Worm (Caenorhabditis elegans) whole organism, L3 larva: ENCODE data around the gene R04D3.3.

ENCODE experiments used
- R02D3.7 ChIP-seq: fragments of 150-350 bp; optimal IDR thresholded peaks from 2 replicates; lab custom pipeline; 2014; ENCODE audit warnings: missing biosample characterization, missing genetic modification characterization
- ZK546.5 ChIP-seq: sonication (generic microtip); optimal IDR thresholded peaks from 2 replicates; lab custom pipeline; 2017; ENCODE audit warnings: missing biosample characterization, missing genetic modification characterization
- aly-2 ChIP-seq: fragments of 150-350 bp; optimal IDR thresholded peaks from 2 replicates; lab custom pipeline; 2014; ENCODE audit warnings: missing biosample characterization, missing genetic modification characterization
- ama-1 ChIP-seq: fragments of 150-350 bp; optimal IDR thresholded peaks from 2 replicates; lab custom pipeline; 2018
- ceh-28 ChIP-seq: fragments of 150-350 bp; optimal IDR thresholded peaks from 2 replicates; lab custom pipeline; 2014; ENCODE audit warnings: missing biosample characterization, missing genetic modification reagents, missing genetic modification characterization
- ceh-82 ChIP-seq: fragments of 150-350 bp; optimal IDR thresholded peaks from 2 replicates; lab custom pipeline; 2014; ENCODE audit warnings: missing biosample characterization, missing genetic modification characterization
- ceh-9 ChIP-seq: sonication (generic microtip); optimal IDR thresholded peaks from 2 replicates; lab custom pipeline; 2018; ENCODE audit warnings: missing biosample characterization, missing genetic modification characterization
- egl-27 ChIP-seq: sonication (generic microtip); optimal IDR thresholded peaks from 4 replicates; lab custom pipeline; 2017; ENCODE audit warnings: missing biosample characterization, missing genetic modification reagents, missing genetic modification characterization
- egl-5 ChIP-seq: fragments of 150-350 bp; optimal IDR thresholded peaks from 2 replicates; lab custom pipeline; 2017; ENCODE audit warnings: missing biosample characterization, missing genetic modification reagents, missing genetic modification characterization, inconsistent platforms
- elt-1 ChIP-seq: fragments of 150-350 bp; optimal IDR thresholded peaks from 2 replicates; lab custom pipeline; 2014; ENCODE audit warnings: missing biosample characterization, missing genetic modification characterization
- elt-2 ChIP-seq: sonication (generic microtip); optimal IDR thresholded peaks from 2 replicates; lab custom pipeline; 2016; ENCODE audit warnings: missing genetic modification reagents, mild to moderate bottlenecking, missing genetic modification characterization, missing compliant biosample characterization
- elt-3 ChIP-seq, 3 experiments: fragments of 150-350 bp in 1 of 3; sonication (generic microtip) in 2 of 3; optimal IDR thresholded peaks; 2 replicates in 2 of 3; 4 replicates in 1 of 3; lab custom pipeline; 2014 to 2017; ENCODE audit warnings: missing biosample characterization in 3 of 3, missing genetic modification characterization in 3 of 3
- eor-1 ChIP-seq, 2 experiments: fragments of 150-350 bp; optimal IDR thresholded peaks; 2 replicates each; lab custom pipeline; 2014 to 2018; ENCODE audit warnings: missing biosample characterization in 2 of 2, missing genetic modification characterization in 2 of 2
- fkh-10 ChIP-seq: sonication (generic microtip); optimal IDR thresholded peaks from 2 replicates; lab custom pipeline; 2017; ENCODE audit warnings: missing biosample characterization, missing genetic modification reagents, missing genetic modification characterization
- fos-1 ChIP-seq: fragments of 150-350 bp; optimal IDR thresholded peaks from 2 replicates; lab custom pipeline; 2014; ENCODE audit warnings: missing biosample characterization, missing genetic modification characterization
- hmg-11 ChIP-seq: sonication (generic microtip); optimal IDR thresholded peaks from 2 replicates; lab custom pipeline; 2016; ENCODE audit warnings: missing genetic modification characterization, missing compliant biosample characterization
- jun-1 ChIP-seq: fragments of 150-350 bp; optimal IDR thresholded peaks from 2 replicates; lab custom pipeline; 2014; ENCODE audit warnings: missing biosample characterization, missing genetic modification reagents, missing genetic modification characterization
- lin-15B ChIP-seq: fragments of 150-350 bp; optimal IDR thresholded peaks from 2 replicates; lab custom pipeline; 2014; ENCODE audit warnings: missing biosample characterization, missing genetic modification characterization
- lin-39 ChIP-seq: fragments of 150-350 bp; optimal IDR thresholded peaks from 2 replicates; lab custom pipeline; 2018; ENCODE audit warnings: missing biosample characterization, missing genetic modification reagents, missing genetic modification characterization
- mml-1 ChIP-seq: fragments of 150-350 bp; sonication (generic microtip); optimal IDR thresholded peaks from 3 replicates; lab custom pipeline; 2014; ENCODE audit warnings: missing biosample characterization, missing genetic modification characterization
- nhr-11 ChIP-seq: fragments of 150-350 bp; optimal IDR thresholded peaks from 2 replicates; lab custom pipeline; 2014; ENCODE audit warnings: missing biosample characterization, missing genetic modification characterization
- nhr-12 ChIP-seq: fragments of 150-350 bp; optimal IDR thresholded peaks from 2 replicates; lab custom pipeline; 2014; ENCODE audit warnings: missing biosample characterization, missing genetic modification characterization
- nhr-23 ChIP-seq: fragments of 150-350 bp; optimal IDR thresholded peaks from 2 replicates; lab custom pipeline; 2014; ENCODE audit warnings: missing biosample characterization, missing genetic modification reagents, missing genetic modification characterization
- nhr-28 ChIP-seq: fragments of 150-350 bp; optimal IDR thresholded peaks from 2 replicates; lab custom pipeline; 2014; ENCODE audit warnings: missing biosample characterization, missing genetic modification characterization
- nhr-43 ChIP-seq: sonication (generic microtip); optimal IDR thresholded peaks from 2 replicates; lab custom pipeline; 2016; ENCODE audit warnings: mild to moderate bottlenecking, missing genetic modification characterization, missing compliant biosample characterization; ENCODE audit not compliant: poor library complexity, severe bottlenecking
- nhr-67 ChIP-seq: fragments of 150-350 bp; optimal IDR thresholded peaks from 2 replicates; lab custom pipeline; 2014; ENCODE audit warnings: missing biosample characterization, missing genetic modification characterization
- nhr-76 ChIP-seq: fragments of 150-350 bp; sonication (generic microtip); optimal IDR thresholded peaks from 5 replicates; lab custom pipeline; 2014; ENCODE audit warnings: missing biosample characterization, missing genetic modification characterization
- nhr-77 ChIP-seq: fragments of 150-350 bp; optimal IDR thresholded peaks from 2 replicates; lab custom pipeline; 2014; ENCODE audit warnings: missing biosample characterization, missing genetic modification characterization
- pha-4 ChIP-seq: fragments of 150-350 bp; optimal IDR thresholded peaks from 2 replicates; lab custom pipeline; 2014; ENCODE audit warnings: missing biosample characterization, missing genetic modification reagents, missing genetic modification characterization
- pqm-1 ChIP-seq: fragments of 150-350 bp; optimal IDR thresholded peaks from 2 replicates; lab custom pipeline; 2017; ENCODE audit warnings: missing biosample characterization, missing genetic modification characterization, inconsistent platforms
- sea-2 ChIP-seq: fragments of 150-350 bp; sonication (generic microtip); optimal IDR thresholded peaks from 4 replicates; lab custom pipeline; 2014; ENCODE audit warnings: missing biosample characterization, missing genetic modification reagents, missing genetic modification characterization
- skn-1 ChIP-seq: fragments of 150-350 bp; optimal IDR thresholded peaks from 2 replicates; lab custom pipeline; 2014; ENCODE audit warnings: missing biosample characterization, missing genetic modification characterization
- tbx-2 ChIP-seq: sonication (generic microtip); optimal IDR thresholded peaks from 2 replicates; lab custom pipeline; 2016; ENCODE audit warnings: mild to moderate bottlenecking, missing genetic modification characterization, missing compliant biosample characterization
- unc-39 ChIP-seq: sonication (generic microtip); optimal IDR thresholded peaks from 4 replicates; lab custom pipeline; 2017; ENCODE audit warnings: missing biosample characterization, missing genetic modification characterization
- unc-62 ChIP-seq: fragments of 150-350 bp; sonication (generic microtip); optimal IDR thresholded peaks from 4 replicates; lab custom pipeline; 2014; ENCODE audit warnings: missing biosample characterization, missing genetic modification reagents, missing genetic modification characterization
- ztf-11 ChIP-seq: fragments of 150-350 bp; optimal IDR thresholded peaks from 2 replicates; lab custom pipeline; 2014; ENCODE audit warnings: missing biosample characterization, missing genetic modification characterization
- ztf-4 ChIP-seq: fragments of 150-350 bp; optimal IDR thresholded peaks from 2 replicates; lab custom pipeline; 2014; ENCODE audit warnings: missing biosample characterization, missing genetic modification characterization

The R04D3.3 gene

ce11 chrX:13278876-13279275, 11.6 kb downstream of the R04D3.3 start, which contains the start of gene phf-33:
TSS of gene phf-33 (minus strand) at chrX:13278976.
- no peak for TF ChIP-seq eor-1 (tag; optimal IDR thresholded peaks at IDR 0.05; lab: Kevin White, UChicago)
- no peak for TF ChIP-seq nhr-28
- TF ChIP-seq ztf-11 = no peak
- no peak for TF ChIP-seq nhr-76 (tag; lab: Kevin White, UChicago)
- no peak for TF ChIP-seq nhr-23 (tag; lab: Kevin White, UChicago)
- no peak for TF ChIP-seq egl-5

- no peak for TF ChIP-seq nhr-11
- TF ChIP-seq egl-27 (tag; lab: Kevin White, UChicago) = no peak
- no peak for TF ChIP-seq aly-2 (tag; lab: Kevin White, UChicago)
- TF ChIP-seq mml-1 (tag; lab: Kevin White, UChicago) = no peak
- TF ChIP-seq pqm-1 (tag; lab: Kevin White, UChicago) = no peak
- no peak for TF ChIP-seq unc-62 (GFP tag; lab: Kevin White, UChicago)
- no peak for TF ChIP-seq lin-15B (tag; lab: Kevin White, UChicago)
- TF ChIP-seq elt-2 (tag; lab: Kevin White, UChicago) = no peak
- TF ChIP-seq elt-3 (tag; optimal IDR thresholded peaks at IDR 0.05; lab: Kevin White, UChicago) = no peak
- TF ChIP-seq R02D3.7 (tag; lab: Kevin White, UChicago) = no peak
- TF ChIP-seq ztf-4 (tag; lab: Kevin White, UChicago) = no peak
- TF ChIP-seq ama-1 = no peak
- no peak for TF ChIP-seq tbx-2 (tag; lab: Kevin White, UChicago)
- no peak for TF ChIP-seq sea-2 (GFP tag; lab: Kevin White, UChicago)
- TF ChIP-seq nhr-43 (tag; lab: Kevin White, UChicago) = no peak
- no peak for TF ChIP-seq nhr-12 (tag; lab: Kevin White, UChicago)
- no peak for TF ChIP-seq pha-4 (tag; lab: Kevin White, UChicago)
- TF ChIP-seq skn-1 (tag; lab: Kevin White, UChicago) = no peak
- no peak for TF ChIP-seq lin-39 (tag; lab: Kevin White, UChicago)
- TF ChIP-seq ZK546.5 = no peak
These were observed 16.3 kb downstream of the R04D3.3 start, which contains the start of gene cyp-14A3 for ce11 chrX:13274102-13274501. TSS of gene cyp-14A3 (minus strand) at chrX:13274202.

ce11 chrX:13269586-13269985, 20.8 kb downstream of the R04D3.3 start, which contains the start of gene cyp-14A2:
TSS of gene cyp-14A2 (minus strand) at chrX:13269686.
- TF ChIP-seq hmg-11 (tag; lab: Kevin White, UChicago) (no peak), egl-5 (no peak), fos-1 (tag; lab: Kevin White, UChicago) (no peak), jun-1 (tag; lab: Kevin White, UChicago) (no peak), unc-39 (tag; lab: Kevin White, UChicago) (no peak), nhr-67 (tag; lab: Kevin White, UChicago) (no peak), lin-15B (tag; lab: Kevin White, UChicago) (no peak), pqm-1 (tag; lab: Kevin White, UChicago) (no peak), nhr-23 (tag; lab: Kevin White, UChicago) (no peak), R02D3.7 (tag; lab: Kevin White, UChicago) (no peak), ceh-82 (tag; lab: Kevin White, UChicago) (no peak), ceh-9 (tag; lab: Kevin White, UChicago) (no peak), nhr-77 (tag; lab: Kevin White, UChicago) (no peak), ztf-4 (tag; lab: Kevin White, UChicago) (no peak), elt-1 (tag; lab: Kevin White, UChicago) (no peak)

- TF ChIP-seq tbx-2 (tag; lab: Kevin White, UChicago) (no peak), ceh-28 (tag; lab: Kevin White, UChicago) (no peak), nhr-23 (tag; lab: Kevin White, UChicago) (peak; percentile 26), skn-1 (tag; lab: Kevin White, UChicago) (no peak), ceh-82 (tag; lab: Kevin White, UChicago) (no peak), ztf-4 (tag; lab: Kevin White, UChicago) (no peak), elt-2 (tag; lab: Kevin White, UChicago) (no peak), fkh-10 (GFP tag; lab: Kevin White, UChicago) (no peak), hmg-11 (tag; lab: Kevin White, UChicago) (no peak)
These were observed 23.2 kb downstream of the R04D3.3 start, which contains the start of gene cyp-14A1 for ce11 chrX:13267230-13267629. TSS of gene cyp-14A1 (minus strand) at chrX:13267355.
